Worm (Caenorhabditis elegans) whole organism, mixed stage, embryonic: Measurements from ENCODE around the gene C11G6.2.

Source experiments
- M03D4.4 ChIP-seq: sonication (generic microtip); optimal IDR thresholded peaks from 2 replicates; lab custom pipeline; 2017; ENCODE audit warnings: mild to moderate bottlenecking, missing genetic modification characterization, missing compliant biosample characterization
- bed-3 ChIP-seq: fragments of 200-800 bp; sonication (Bioruptor generic); optimal IDR thresholded peaks from 3 replicates; lab custom pipeline; 2018; ENCODE audit warnings: mild to moderate bottlenecking, missing genetic modification characterization, moderate library complexity, missing compliant biosample characterization
- blmp-1 ChIP-seq: fragments of 150-350 bp; optimal IDR thresholded peaks from 2 replicates; lab custom pipeline; 2014; ENCODE audit warnings: missing biosample characterization, missing genetic modification characterization
- ceh-39 ChIP-seq: fragments of 150-350 bp; optimal IDR thresholded peaks from 2 replicates; lab custom pipeline; 2014; ENCODE audit warnings: missing biosample characterization, missing genetic modification characterization
- ces-1 ChIP-seq: fragments of 150-350 bp; optimal IDR thresholded peaks from 2 replicates; lab custom pipeline; 2014; ENCODE audit warnings: missing biosample characterization, missing genetic modification reagents, missing genetic modification characterization
- cnd-1 ChIP-seq: fragments of 200-800 bp; sonication (Bioruptor generic); optimal IDR thresholded peaks from 2 replicates; lab custom pipeline; 2018; ENCODE audit warnings: mild to moderate bottlenecking, missing genetic modification characterization, missing compliant biosample characterization
- drap-1 ChIP-seq: fragments of 200-800 bp; sonication (Bioruptor generic); optimal IDR thresholded peaks from 3 replicates; lab custom pipeline; 2018; ENCODE audit warnings: mild to moderate bottlenecking, missing genetic modification characterization, missing compliant biosample characterization
- elt-1 ChIP-seq: sonication (generic microtip); optimal IDR thresholded peaks from 2 replicates; lab custom pipeline; 2017; ENCODE audit warnings: missing genetic modification characterization, mild to moderate bottlenecking, missing compliant biosample characterization, antibody characterized with exemption, moderate library complexity, borderline replicate concordance; ENCODE audit not compliant: insufficient read depth
- elt-3 ChIP-seq: fragments of 150-350 bp; optimal IDR thresholded peaks from 2 replicates; lab custom pipeline; 2014; ENCODE audit warnings: missing biosample characterization, missing genetic modification characterization
- ham-2 ChIP-seq: fragments of 200-800 bp; sonication (Bioruptor generic); optimal IDR thresholded peaks from 2 replicates; lab custom pipeline; 2018; ENCODE audit warnings: mild to moderate bottlenecking, missing genetic modification characterization, missing compliant biosample characterization
- hlh-1 ChIP-seq: fragments of 150-350 bp; optimal IDR thresholded peaks from 2 replicates; lab custom pipeline; 2014; ENCODE audit warnings: missing biosample characterization, missing genetic modification reagents, missing genetic modification characterization
- lin-13 ChIP-seq: fragments of 150-350 bp; optimal IDR thresholded peaks from 2 replicates; lab custom pipeline; 2014; ENCODE audit warnings: missing biosample characterization, missing genetic modification characterization
- lin-32 ChIP-seq: fragments of 200-800 bp; sonication (Bioruptor generic); optimal IDR thresholded peaks from 2 replicates; lab custom pipeline; 2018; ENCODE audit warnings: mild to moderate bottlenecking, missing genetic modification characterization, missing compliant biosample characterization
- mab-5 ChIP-seq: fragments of 150-350 bp; optimal IDR thresholded peaks from 2 replicates; lab custom pipeline; 2014; ENCODE audit warnings: missing biosample characterization, missing genetic modification characterization
- mls-2 ChIP-seq: sonication (generic microtip); optimal IDR thresholded peaks from 2 replicates; lab custom pipeline; 2016; ENCODE audit warnings: mild to moderate bottlenecking, missing genetic modification characterization, moderate library complexity, missing compliant biosample characterization
- nhr-2 ChIP-seq: fragments of 150-350 bp; optimal IDR thresholded peaks from 2 replicates; lab custom pipeline; 2014; ENCODE audit warnings: missing biosample characterization, missing genetic modification characterization
- nhr-237 ChIP-seq: fragments of 150-350 bp; optimal IDR thresholded peaks from 2 replicates; lab custom pipeline; 2014; ENCODE audit warnings: missing biosample characterization, missing genetic modification characterization
- nhr-28 ChIP-seq: fragments of 150-350 bp; optimal IDR thresholded peaks from 2 replicates; lab custom pipeline; 2014; ENCODE audit warnings: missing biosample characterization, missing genetic modification characterization
- nhr-76 ChIP-seq: sonication (generic microtip); optimal IDR thresholded peaks from 2 replicates; lab custom pipeline; 2017; ENCODE audit warnings: missing biosample characterization, missing genetic modification characterization
- pha-4 ChIP-seq: fragments of 150-350 bp; optimal IDR thresholded peaks from 2 replicates; lab custom pipeline; 2018; ENCODE audit warnings: missing biosample characterization, missing genetic modification reagents, missing genetic modification characterization
- snpc-4 ChIP-seq: fragments of 150-350 bp; optimal IDR thresholded peaks from 2 replicates; lab custom pipeline; 2014; ENCODE audit warnings: missing biosample characterization, missing genetic modification characterization
- sptf-1 ChIP-seq: sonication (generic microtip); optimal IDR thresholded peaks from 2 replicates; lab custom pipeline; 2017; ENCODE audit warnings: mild to moderate bottlenecking, missing genetic modification characterization, moderate library complexity, missing compliant biosample characterization
- tbx-8 ChIP-seq: fragments of 200-800 bp; sonication (Bioruptor generic); optimal IDR thresholded peaks from 2 replicates; lab custom pipeline; 2018; ENCODE audit warnings: mild to moderate bottlenecking, missing genetic modification characterization, moderate library complexity, missing compliant biosample characterization
- unc-120 ChIP-seq: sonication (generic microtip); optimal IDR thresholded peaks from 2 replicates; lab custom pipeline; 2017; ENCODE audit warnings: missing genetic modification characterization, missing compliant biosample characterization; ENCODE audit not compliant: poor library complexity, severe bottlenecking
- unc-39 ChIP-seq: fragments of 150-350 bp; optimal IDR thresholded peaks from 2 replicates; lab custom pipeline; 2014; ENCODE audit warnings: missing biosample characterization, missing genetic modification characterization
- ztf-11 ChIP-seq: fragments of 150-350 bp; optimal IDR thresholded peaks from 2 replicates; lab custom pipeline; 2014; ENCODE audit warnings: missing biosample characterization, missing genetic modification characterization

The C11G6.2 gene

DNA sequence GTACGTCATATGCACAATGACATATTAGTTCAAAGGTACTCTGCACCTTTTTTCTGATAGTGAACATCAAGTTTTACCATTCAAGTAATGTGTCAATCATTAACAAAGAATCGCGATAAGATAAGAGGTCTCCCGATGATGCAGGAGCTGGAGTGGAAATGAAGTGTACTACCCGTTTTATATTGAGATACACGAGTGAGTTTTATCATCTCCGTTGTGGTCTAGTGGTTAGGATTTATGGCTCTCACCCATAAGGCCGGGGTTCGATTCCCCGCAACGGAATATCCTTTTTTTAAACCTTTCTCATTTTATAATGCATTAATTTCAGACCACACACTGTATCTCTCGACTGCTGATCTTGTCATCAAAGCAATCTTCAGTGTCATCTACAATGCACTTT lies 49.5 kb downstream of the C11G6.2 start:
- TF ChIP-seq lin-13 (tag; lab: Kevin White, UChicago) (no peak), cnd-1 (peak; percentile 14), lin-32 (GFP tag; lab: Kevin White, UChicago) (no peak), hlh-1 (tag; lab: Kevin White, UChicago) (no peak), nhr-28 (tag; lab: Kevin White, UChicago) (no peak), bed-3 (GFP tag; lab: Kevin White, UChicago) (no peak), ham-2 (GFP tag; lab: Kevin White, UChicago) (peak; percentile 35), ceh-39 (no peak), nhr-237 (tag; lab: Kevin White, UChicago) (no peak), blmp-1 (tag; lab: Kevin White, UChicago) (no peak), M03D4.4 (tag; lab: Kevin White, UChicago) (no peak), drap-1 (GFP tag; lab: Kevin White, UChicago) (peak; percentile 42), unc-39 (no peak), ztf-11 (no peak), mls-2 (tag; lab: Kevin White, UChicago) (no peak), pha-4 (tag; lab: Kevin White, UChicago) (no peak), snpc-4 (tag; lab: Kevin White, UChicago) (no peak), nhr-2 (tag; lab: Kevin White, UChicago) (no peak), nhr-76 (tag; lab: Kevin White, UChicago) (no peak), elt-3 (no peak), mab-5 (no peak), unc-120 (tag; lab: Kevin White, UChicago) (peak; percentile 77), tbx-8 (GFP tag; lab: Kevin White, UChicago) (no peak), ces-1 (GFP tag; lab: Kevin White, UChicago) (no peak), sptf-1 (tag; lab: Kevin White, UChicago) (peak; percentile 67), elt-1 (no peak)
